Fruit fly (Drosophila melanogaster) whole organism, adult: ENCODE data around the gene CG7685.

Source experiments
- CG11617 ChIP-seq: fragments of 200-800 bp; sonication (Bioruptor generic); optimal IDR thresholded peaks from 2 replicates; lab custom pipeline; 2017; ENCODE audit warnings: mild to moderate bottlenecking, missing biosample characterization, missing genetic modification reagents, missing genetic modification characterization
- CG12768 ChIP-seq: fragments of 200-800 bp; sonication (Bioruptor generic); optimal IDR thresholded peaks from 2 replicates; lab custom pipeline; 2017; ENCODE audit warnings: missing biosample characterization, missing genetic modification characterization, mild to moderate bottlenecking, moderate library complexity, missing genetic modification reagents
- CG14711 ChIP-seq: fragments of 200-800 bp; sonication (Bioruptor generic); optimal IDR thresholded peaks from 2 replicates; lab custom pipeline; 2018; ENCODE audit warnings: missing biosample characterization, mild to moderate bottlenecking, missing genetic modification characterization, moderate library complexity
- CG1620 ChIP-seq: fragments of 200-800 bp; sonication (Bioruptor generic); optimal IDR thresholded peaks from 2 replicates; lab custom pipeline; 2016; ENCODE audit warnings: missing biosample characterization, missing genetic modification characterization
- CG33017 ChIP-seq: fragments of 200-800 bp; sonication (Bioruptor generic); optimal IDR thresholded peaks from 2 replicates; lab custom pipeline; 2018; ENCODE audit warnings: missing biosample characterization, mild to moderate bottlenecking, missing genetic modification characterization, moderate library complexity
- CG5204 ChIP-seq: fragments of 200-800 bp; sonication (Bioruptor generic); optimal IDR thresholded peaks from 2 replicates; lab custom pipeline; 2016; ENCODE audit warnings: missing biosample characterization, missing genetic modification characterization
- CG7045 ChIP-seq: fragments of 200-800 bp; sonication (Bioruptor generic); optimal IDR thresholded peaks from 2 replicates; lab custom pipeline; 2017; ENCODE audit warnings: missing biosample characterization, mild to moderate bottlenecking, missing genetic modification characterization
- CG7101 ChIP-seq: fragments of 200-800 bp; sonication (Bioruptor generic); optimal IDR thresholded peaks from 2 replicates; lab custom pipeline; 2018; ENCODE audit warnings: missing biosample characterization, mild to moderate bottlenecking, missing genetic modification characterization, moderate library complexity
- Clk ChIP-seq: fragments of 200-800 bp; sonication (Bioruptor generic); optimal IDR thresholded peaks from 2 replicates; lab custom pipeline; 2017; ENCODE audit warnings: missing biosample characterization, missing genetic modification characterization
- Crg-1 ChIP-seq: fragments of 200-800 bp; sonication (Bioruptor generic); optimal IDR thresholded peaks from 2 replicates; lab custom pipeline; 2016; ENCODE audit warnings: missing biosample characterization, missing genetic modification characterization
- Hr96 ChIP-seq: fragments of 200-800 bp; sonication (Bioruptor generic); optimal IDR thresholded peaks from 2 replicates; lab custom pipeline; 2016; ENCODE audit warnings: missing biosample characterization, missing genetic modification characterization
- Mnt ChIP-seq: fragments of 200-800 bp; sonication (Bioruptor generic); optimal IDR thresholded peaks from 2 replicates; lab custom pipeline; 2016; ENCODE audit warnings: missing biosample characterization, mild to moderate bottlenecking, missing genetic modification characterization
- bab1 ChIP-seq: fragments of 200-800 bp; sonication (Bioruptor generic); optimal IDR thresholded peaks from 3 replicates; lab custom pipeline; 2019; ENCODE audit warnings: missing biosample characterization, mild to moderate bottlenecking, missing genetic modification characterization, moderate library complexity
- cic ChIP-seq: fragments of 200-800 bp; sonication (Bioruptor generic); optimal IDR thresholded peaks from 2 replicates; lab custom pipeline; 2017; ENCODE audit warnings: missing biosample characterization, mild to moderate bottlenecking, missing genetic modification characterization, moderate library complexity
- cnc ChIP-seq, 2 experiments: fragments of >200 bp; optimal IDR thresholded peaks; 2 replicates each; lab custom pipeline; 2017
- kay ChIP-seq: fragments of 200-800 bp; sonication (Bioruptor generic); peaks from one replicate; lab custom pipeline; 2016; ENCODE audit warnings: missing biosample characterization, missing genetic modification characterization, borderline replicate concordance
- ovo ChIP-seq: fragments of 200-800 bp; sonication (Bioruptor generic); optimal IDR thresholded peaks from 2 replicates; lab custom pipeline; 2016; ENCODE audit warnings: missing biosample characterization, missing genetic modification characterization
- pad ChIP-seq: fragments of 200-800 bp; sonication (Bioruptor generic); optimal IDR thresholded peaks from 3 replicates; lab custom pipeline; 2017; ENCODE audit warnings: missing biosample characterization, missing genetic modification characterization, mild to moderate bottlenecking, moderate library complexity, missing genetic modification reagents
- tj ChIP-seq: fragments of 200-800 bp; sonication (Bioruptor generic); optimal IDR thresholded peaks from 3 replicates; lab custom pipeline; 2017; ENCODE audit warnings: missing biosample characterization, mild to moderate bottlenecking, missing genetic modification characterization, moderate library complexity
- toe ChIP-seq: fragments of 200-800 bp; sonication (Bioruptor generic); optimal IDR thresholded peaks from 2 replicates; lab custom pipeline; 2016; ENCODE audit warnings: missing biosample characterization, missing genetic modification characterization

The CG7685 gene

DNA sequence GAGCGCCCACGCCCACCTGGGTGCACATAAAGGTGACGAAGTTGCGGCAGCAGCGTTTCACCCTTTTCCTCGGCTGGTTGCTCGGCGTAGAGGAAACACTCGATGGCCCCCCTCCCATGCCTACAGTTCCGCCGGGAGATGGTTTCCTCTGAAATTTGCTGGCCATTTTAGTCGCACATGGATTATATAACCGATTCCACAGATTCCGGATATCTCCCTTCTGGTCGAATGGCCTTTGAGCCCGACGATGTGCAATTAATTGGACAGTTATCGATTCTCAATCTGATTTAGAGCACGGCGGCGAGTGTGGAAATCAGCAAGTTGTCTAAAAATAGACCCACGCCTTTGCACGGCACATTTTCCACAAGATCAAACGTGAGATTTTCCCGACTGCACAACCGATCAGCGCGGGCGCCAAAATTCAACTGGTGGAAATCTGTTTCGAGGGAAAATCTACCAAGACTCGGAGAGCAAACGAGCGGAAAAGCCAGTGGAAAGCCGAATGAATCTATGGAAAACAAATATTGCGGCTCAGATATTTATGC, 6.5 kb downstream of the CG7685 start, which contains the start of gene CG10864:
Gene CG10864, minus strand, starts transcription at position 427 of the 545 bp plus-strand sequence.
- TF ChIP-seq CG1620 (GFP tag; lab: Kevin White, UChicago) (no peak), cnc (optimal IDR thresholded peaks at IDR 0.05; lab: Kevin White, UChicago) (no peak), CG14711 (tag; lab: Kevin White, UChicago) (no peak), toe (GFP tag; lab: Kevin White, UChicago) (no peak), kay (GFP tag; lab: Kevin White, UChicago) (no peak), Clk (GFP tag; lab: Kevin White, UChicago) (no peak), Mnt (GFP tag; lab: Kevin White, UChicago) (no peak), CG12768 (GFP tag; lab: Kevin White, UChicago) (no peak), CG11617 (no peak), CG33017 (no peak), cic (GFP tag; lab: Kevin White, UChicago) (no peak), bab1 (GFP tag; lab: Kevin White, UChicago) (no peak), CG7101 (tag; lab: Kevin White, UChicago) (no peak), CG7045 (GFP tag; lab: Kevin White, UChicago) (no peak), Crg-1 (no peak), Hr96 (GFP tag; lab: Kevin White, UChicago) (no peak), CG5204 (GFP tag; lab: Kevin White, UChicago) (no peak), ovo (no peak), tj (GFP tag; lab: Kevin White, UChicago) (no peak), pad (GFP tag; lab: Kevin White, UChicago) (no peak)

DNA sequence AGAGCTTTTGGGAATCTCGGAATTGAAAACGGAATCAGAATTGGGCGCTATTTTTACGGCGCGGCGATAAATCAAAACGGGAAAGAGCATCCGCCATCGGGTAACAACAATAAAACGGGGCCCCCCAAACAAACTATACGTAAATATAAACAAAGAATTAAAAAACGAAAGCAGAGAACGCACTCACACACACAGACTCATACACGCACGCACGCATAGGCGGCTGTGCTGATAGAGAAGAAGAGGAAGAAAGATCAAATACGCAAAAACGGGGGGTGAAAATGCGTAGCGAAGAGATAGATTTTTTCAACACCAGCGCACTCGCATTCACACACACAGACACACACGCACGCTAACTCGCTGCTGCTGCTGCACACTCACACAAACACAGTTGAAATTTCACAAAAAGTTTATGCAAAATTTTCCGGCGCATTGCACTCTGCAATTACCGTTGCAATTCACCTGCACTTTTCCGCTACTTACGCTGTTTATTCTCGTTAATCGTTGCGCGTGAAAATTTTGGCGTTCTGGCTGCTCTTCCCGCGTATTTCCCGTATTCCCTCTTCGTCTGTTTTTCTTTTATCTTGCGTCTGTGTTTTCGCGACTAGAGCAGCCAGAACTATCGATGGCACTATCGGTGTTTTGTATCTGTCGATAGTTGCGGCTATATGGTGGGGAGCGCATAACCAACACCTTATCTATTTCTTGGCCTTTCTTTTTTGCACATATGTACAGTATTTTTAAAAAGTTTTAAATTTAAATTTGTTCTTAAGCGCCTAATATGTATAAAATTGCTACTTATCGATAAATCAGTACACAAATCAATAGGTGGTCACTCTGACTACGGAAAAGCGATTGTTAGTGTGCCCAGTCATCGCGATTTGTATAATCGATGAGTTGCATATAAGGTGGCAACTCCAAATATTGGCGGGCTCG, 7.8 kb downstream of the CG7685 start, which contains the start of gene CG31122:
Gene CG31122, minus strand, starts transcription at position 596 of the 936 bp plus-strand sequence.
- TF ChIP-seq Hr96 (GFP tag; lab: Kevin White, UChicago), result peak; percentile 66
- peak; percentile 51 for TF ChIP-seq Mnt (GFP tag; lab: Kevin White, UChicago)
- peak; percentile 37 for TF ChIP-seq CG1620 (GFP tag; lab: Kevin White, UChicago)
- TF ChIP-seq pad (GFP tag; lab: Kevin White, UChicago), result peak; percentile 35
- peak; percentile 40 for TF ChIP-seq tj (GFP tag; lab: Kevin White, UChicago)
- TF ChIP-seq bab1 (GFP tag; lab: Kevin White, UChicago), result no peak
- TF ChIP-seq CG11617, result peak; percentile 52
- TF ChIP-seq Clk (GFP tag; lab: Kevin White, UChicago), result peak; percentile 10
- TF ChIP-seq CG5204 (GFP tag; lab: Kevin White, UChicago), result no peak
- TF ChIP-seq Crg-1, result no peak
- no peak for TF ChIP-seq kay (GFP tag; lab: Kevin White, UChicago)
- no peak for TF ChIP-seq cnc (optimal IDR thresholded peaks at IDR 0.05; lab: Kevin White, UChicago)
- TF ChIP-seq CG7101 (tag; lab: Kevin White, UChicago), result peak; percentile 11
- TF ChIP-seq CG33017, result no peak
- peak; percentile 30 for TF ChIP-seq ovo
- no peak for TF ChIP-seq cic (GFP tag; lab: Kevin White, UChicago)
- peak; percentile 74 for TF ChIP-seq toe (GFP tag; lab: Kevin White, UChicago)
- peak; percentile 20 for TF ChIP-seq CG7045 (GFP tag; lab: Kevin White, UChicago)
- TF ChIP-seq CG12768 (GFP tag; lab: Kevin White, UChicago), result peak; percentile 29
- TF ChIP-seq CG14711 (tag; lab: Kevin White, UChicago), result peak; percentile 73

DNA sequence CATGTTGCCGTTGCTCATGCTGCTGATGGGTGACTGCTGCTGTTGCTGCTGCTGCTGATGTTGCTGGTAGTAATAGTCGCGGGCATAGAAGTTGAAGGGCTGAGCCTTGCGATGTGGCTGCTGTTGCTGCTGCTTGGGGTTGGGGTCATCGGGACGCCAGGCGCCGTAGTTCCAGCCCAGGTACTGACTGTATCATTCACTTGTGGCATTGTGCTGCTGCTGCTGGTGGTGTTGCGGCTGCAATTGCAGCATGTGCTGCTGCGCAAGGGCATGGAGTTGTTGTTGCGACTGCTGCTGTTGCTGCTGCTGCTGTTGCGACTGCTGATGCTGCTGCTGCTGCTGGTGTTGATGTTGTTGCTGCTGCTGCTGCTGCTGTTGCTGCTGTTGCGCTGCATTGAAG, 17.7 kb downstream of the CG7685 start:
- TF ChIP-seq CG1620 (GFP tag; lab: Kevin White, UChicago), result no peak
- no peak for TF ChIP-seq CG12768 (GFP tag; lab: Kevin White, UChicago)
- TF ChIP-seq Hr96 (GFP tag; lab: Kevin White, UChicago), result no peak
- no peak for TF ChIP-seq CG33017
- no peak for TF ChIP-seq CG14711 (tag; lab: Kevin White, UChicago)
- no peak for TF ChIP-seq Crg-1
- no peak for TF ChIP-seq pad (GFP tag; lab: Kevin White, UChicago)
- no peak for TF ChIP-seq CG7045 (GFP tag; lab: Kevin White, UChicago)
- no peak for TF ChIP-seq toe (GFP tag; lab: Kevin White, UChicago)

DNA sequence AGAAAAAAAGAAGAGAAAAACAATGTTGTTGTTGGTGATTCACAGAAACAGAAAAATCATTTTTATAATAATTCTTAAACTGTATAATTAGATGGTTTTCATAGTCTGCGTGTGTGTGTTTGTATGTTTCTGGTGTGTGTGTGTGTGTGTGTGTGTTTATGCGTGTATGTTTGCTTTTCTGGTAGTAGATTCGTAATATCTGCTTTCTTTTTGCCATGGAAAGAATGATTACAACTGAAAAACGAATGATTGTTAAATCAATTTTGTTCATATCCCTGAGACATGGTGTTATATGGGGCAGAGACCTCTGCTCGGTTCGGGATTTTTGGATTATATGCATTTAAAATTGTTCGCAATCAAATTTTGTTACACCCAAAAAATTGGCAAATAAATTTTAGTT, 18.6 kb downstream of the CG7685 start:
- TF ChIP-seq kay (GFP tag; lab: Kevin White, UChicago) (peak; percentile 59), pad (GFP tag; lab: Kevin White, UChicago) (no peak)

DNA sequence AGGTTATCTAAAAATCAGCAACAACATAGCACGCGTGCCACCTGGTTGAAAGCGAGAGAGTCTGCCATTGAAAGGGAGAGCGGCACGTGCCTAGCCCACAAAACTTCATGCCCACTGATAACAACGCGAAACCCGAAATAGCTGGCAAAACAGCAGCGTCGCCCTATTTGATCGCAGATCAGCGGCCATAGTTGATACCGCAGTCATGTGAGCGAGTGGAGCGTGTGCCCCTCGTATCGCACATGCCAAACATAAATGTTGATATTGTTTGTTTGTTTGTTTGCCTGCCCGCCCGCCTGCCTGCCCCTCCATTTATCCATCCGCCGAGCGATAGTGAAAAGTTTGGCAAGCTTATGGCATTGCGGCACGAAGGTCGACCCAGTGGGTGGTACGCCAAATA, 28.2 kb downstream of the CG7685 start:
- TF ChIP-seq CG1620 (GFP tag; lab: Kevin White, UChicago) (no peak), toe (GFP tag; lab: Kevin White, UChicago) (no peak), CG7045 (GFP tag; lab: Kevin White, UChicago) (no peak)
